Fruit fly (Drosophila melanogaster): ENCODE results near the gene Or33c.

- TF ChIP-seq CG1233 (GFP tag; optimal IDR thresholded peaks at IDR 0.05) (no peak), Hand (GFP tag; optimal IDR thresholded peaks at IDR 0.05) (no peak), CG8359 (GFP tag; optimal IDR thresholded peaks at IDR 0.05; ENCODE audit: borderline replicate concordance) (no peak), CG7963 (GFP tag; IDR thresholded peaks at IDR 0.05; ENCODE audit: partially characterized antibody) (no peak), HLH54F (GFP tag; optimal IDR thresholded peaks at IDR 0.05) (no peak), Ssrp (tag; optimal IDR thresholded peaks at IDR 0.05) (no peak)
Measured at dm6 chr2L:11981210-11981609, 43.4 kb downstream of the Or33c start, which contains the start of gene CG16965.

Data from whole organism, embryonic.